Fruit fly (Drosophila melanogaster): ENCODE results near the gene Fgop2.

DNA sequence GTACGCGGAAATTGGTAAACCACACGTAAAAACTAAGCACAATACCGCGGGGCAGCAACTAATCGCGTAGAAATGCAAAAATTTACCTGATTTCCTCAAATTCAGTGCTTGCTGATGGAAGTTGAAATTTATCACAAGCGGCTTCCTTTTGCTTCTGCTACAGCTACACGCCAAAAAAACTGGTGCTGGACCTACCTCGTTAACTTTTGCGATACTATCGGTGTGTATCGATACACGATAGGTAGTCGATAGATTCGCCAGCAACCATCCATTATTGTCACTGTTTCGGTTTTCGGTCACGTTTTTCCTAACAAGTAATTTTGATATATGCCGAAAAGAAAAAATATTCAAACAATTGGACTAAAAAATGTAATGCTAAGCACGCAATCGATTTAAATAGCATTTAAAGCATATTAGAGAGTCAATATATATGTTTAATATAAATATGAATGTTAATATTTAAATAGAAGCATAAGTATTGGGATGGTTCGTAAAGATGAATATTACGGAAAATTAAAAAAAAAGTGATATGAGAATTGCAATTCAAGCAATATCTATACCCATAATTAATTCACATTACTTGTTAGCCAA lies 22.4 kb upstream of the Fgop2 start, which contains the start of gene Sumo:
- TF ChIP-seq CG6854 (GFP tag; optimal IDR thresholded peaks at IDR 0.05) (peak; percentile 60), Sox102F (GFP tag; optimal IDR thresholded peaks at IDR 0.05) (no peak), OdsH (GFP tag; optimal IDR thresholded peaks at IDR 0.05) (peak; percentile 18), Hr4 (GFP tag; optimal IDR thresholded peaks at IDR 0.05) (no peak), fd85E (GFP tag; optimal IDR thresholded peaks at IDR 0.05) (no peak)

Measured in whole organism, prepupa.